Worm (Caenorhabditis elegans): Measurements from ENCODE around the gene W07G4.2.

- TF ChIP-seq ztf-23 (GFP tag; IDR thresholded peaks at IDR 0.05) (no peak), klf-2 (GFP tag; conservative IDR thresholded peaks at IDR 0.05) (no peak)
Measured at ce11 chrV:13043195-13043762, 6.9 kb upstream of the W07G4.2 start, which contains the start of gene lap-2.

Data from whole organism, midembryonic.